Fruit fly (Drosophila melanogaster) whole organism, embryonic: ENCODE data around the gene Dhod.

Experiments used
- Antp ChIP-seq: fragments of 200-800 bp; sonication (Bioruptor generic); optimal IDR thresholded peaks from 3 replicates; lab custom pipeline; 2016; ENCODE audit warnings: missing biosample characterization, missing genetic modification characterization
- Bteb2 ChIP-seq: fragments of 200-800 bp; sonication (Bioruptor generic); optimal IDR thresholded peaks from 2 replicates; lab custom pipeline; 2016; ENCODE audit warnings: missing biosample characterization, missing genetic modification characterization
- CG10959 ChIP-seq: fragments of 200-800 bp; sonication (Bioruptor generic); IDR thresholded peaks from 2 replicates; pipeline ENCODE4 v1.3.6; 2022; ENCODE audit warnings: missing biosample characterization, missing genetic modification characterization
- CG11504 ChIP-seq: fragments of 200-800 bp; sonication (Bioruptor generic); optimal IDR thresholded peaks from 3 replicates; lab custom pipeline; 2019; ENCODE audit warnings: missing biosample characterization, mild to moderate bottlenecking, missing genetic modification characterization, moderate library complexity
- CG13624 ChIP-seq: fragments of 200-800 bp; sonication (Bioruptor generic); optimal IDR thresholded peaks from 2 replicates; lab custom pipeline; 2016; ENCODE audit warnings: missing biosample characterization, missing genetic modification characterization
- CG15073 ChIP-seq: fragments of 200-800 bp; sonication (Bioruptor generic); optimal IDR thresholded peaks from 2 replicates; lab custom pipeline; 2016; ENCODE audit warnings: missing biosample characterization, missing genetic modification characterization
- CG17361 ChIP-seq: fragments of 200-800 bp; sonication (Bioruptor generic); IDR thresholded peaks from 3 replicates; pipeline ENCODE4 v1.3.6; 2022; ENCODE audit warnings: missing biosample characterization, missing genetic modification characterization
- CG18599 ChIP-seq: fragments of 200-800 bp; sonication (Bioruptor generic); optimal IDR thresholded peaks from 3 replicates; lab custom pipeline; 2017; ENCODE audit warnings: missing biosample characterization, missing genetic modification characterization, mild to moderate bottlenecking, moderate library complexity, missing genetic modification reagents
- CG18764 ChIP-seq: fragments of 200-800 bp; sonication (Bioruptor generic); optimal IDR thresholded peaks from 3 replicates; lab custom pipeline; 2016; ENCODE audit warnings: missing biosample characterization, missing genetic modification characterization
- CG31388 ChIP-seq: fragments of 200-800 bp; sonication (Bioruptor generic); optimal IDR thresholded peaks from 2 replicates; lab custom pipeline; 2016; ENCODE audit warnings: missing biosample characterization, missing genetic modification characterization
- CG32767 ChIP-seq: fragments of 200-800 bp; sonication (Bioruptor generic); IDR thresholded peaks from 2 replicates; pipeline ENCODE4 v1.3.6; 2022; ENCODE audit warnings: missing biosample characterization, missing genetic modification characterization
- CG6254 ChIP-seq: fragments of 200-800 bp; sonication (Bioruptor generic); optimal IDR thresholded peaks from 3 replicates; lab custom pipeline; 2017; ENCODE audit warnings: mild to moderate bottlenecking, missing biosample characterization, missing genetic modification reagents, missing genetic modification characterization
- CG6654 ChIP-seq: fragments of 200-800 bp; sonication (Bioruptor generic); optimal IDR thresholded peaks from 2 replicates; lab custom pipeline; 2017; ENCODE audit warnings: missing biosample characterization, mild to moderate bottlenecking, missing genetic modification characterization
- CG7839 ChIP-seq: fragments of 200-800 bp; sonication (Bioruptor generic); optimal IDR thresholded peaks from 3 replicates; lab custom pipeline; 2018; ENCODE audit warnings: missing biosample characterization, mild to moderate bottlenecking, missing genetic modification characterization, moderate library complexity
- CG8765 ChIP-seq: fragments of 200-800 bp; sonication (Bioruptor generic); IDR thresholded peaks from 2 replicates; pipeline ENCODE4 v1.3.6; 2022; ENCODE audit warnings: missing biosample characterization, missing genetic modification characterization
- CG9817 ChIP-seq: fragments of 200-800 bp; sonication (Bioruptor generic); optimal IDR thresholded peaks from 2 replicates; lab custom pipeline; 2018; ENCODE audit warnings: missing biosample characterization, mild to moderate bottlenecking, missing genetic modification characterization, moderate library complexity
- Camta ChIP-seq: fragments of 200-800 bp; sonication (Bioruptor generic); optimal IDR thresholded peaks from 2 replicates; lab custom pipeline; 2016; ENCODE audit warnings: missing biosample characterization, missing genetic modification characterization
- CrebB ChIP-seq: fragments of 200-800 bp; sonication (Bioruptor generic); optimal IDR thresholded peaks from 3 replicates; lab custom pipeline; 2018; ENCODE audit warnings: missing biosample characterization, mild to moderate bottlenecking, missing genetic modification characterization
- Doc3 ChIP-seq: fragments of 200-800 bp; sonication (Bioruptor generic); IDR thresholded peaks from 3 replicates; pipeline ENCODE4 v1.3.6; 2022; ENCODE audit warnings: missing biosample characterization, missing genetic modification characterization; ENCODE audit not compliant: partially characterized antibody
- ERR ChIP-seq: fragments of 200-800 bp; sonication (Bioruptor generic); optimal IDR thresholded peaks from 2 replicates; lab custom pipeline; 2016; ENCODE audit warnings: missing biosample characterization, missing genetic modification characterization
- Eip74EF ChIP-seq, 2 experiments: fragments of 200-800 bp in 1 of 2; fragments of >200 bp in 1 of 2; sonication (Bioruptor generic) in 1 of 2; optimal IDR thresholded peaks; 2 replicates each; lab custom pipeline; 2017 to 2019; ENCODE audit warnings: missing biosample characterization in 2 of 2, missing genetic modification characterization in 2 of 2, mild to moderate bottlenecking in 1 of 2, moderate library complexity in 1 of 2
- Gug ChIP-seq: fragments of 200-800 bp; sonication (Bioruptor generic); IDR thresholded peaks from 4 replicates; pipeline ENCODE4 v1.3.6; 2022; ENCODE audit warnings: missing biosample characterization, missing genetic modification characterization
- Hmx ChIP-seq: fragments of 200-800 bp; sonication (Bioruptor generic); optimal IDR thresholded peaks from 2 replicates; lab custom pipeline; 2016; ENCODE audit warnings: missing biosample characterization, missing genetic modification characterization
- Hr78 ChIP-seq, 2 experiments: fragments of 200-800 bp in 1 of 2; fragments of >200 bp in 1 of 2; sonication (Bioruptor generic) in 1 of 2; optimal IDR thresholded peaks; 2 replicates each; lab custom pipeline; 2017 to 2019; ENCODE audit warnings: missing biosample characterization in 2 of 2, missing genetic modification characterization in 2 of 2, mild to moderate bottlenecking in 1 of 2, moderate library complexity in 1 of 2
- Neu2 ChIP-seq: fragments of 200-800 bp; sonication (Bioruptor generic); optimal IDR thresholded peaks from 3 replicates; lab custom pipeline; 2016; ENCODE audit warnings: missing biosample characterization, missing genetic modification characterization, borderline replicate concordance
- Nf-YC ChIP-seq: fragments of 200-800 bp; optimal IDR thresholded peaks from 3 replicates; lab custom pipeline; 2019; ENCODE audit warnings: missing biosample characterization, mild to moderate bottlenecking, missing genetic modification characterization, moderate library complexity
- Ssrp ChIP-seq: fragments of 200-800 bp; sonication (Bioruptor generic); optimal IDR thresholded peaks from 2 replicates; lab custom pipeline; 2018; ENCODE audit warnings: missing biosample characterization, mild to moderate bottlenecking, missing genetic modification characterization, moderate library complexity
- Stat92E ChIP-seq, 3 experiments: fragments of >200 bp in 2 of 3; fragments of 200-800 bp in 1 of 3; sonication (Bioruptor generic) in 1 of 3; optimal IDR thresholded peaks; 2 replicates each; lab custom pipeline; 2017 to 2019; ENCODE audit warnings: missing biosample characterization in 3 of 3, missing genetic modification characterization in 3 of 3, mild to moderate bottlenecking in 1 of 3, moderate library complexity in 1 of 3
- Xrp1 ChIP-seq: fragments of 200-800 bp; sonication (Bioruptor generic); IDR thresholded peaks from 2 replicates; pipeline ENCODE4 v1.3.6; 2022; ENCODE audit warnings: missing biosample characterization, missing genetic modification characterization
- abd-A ChIP-seq: fragments of 200-800 bp; sonication (Bioruptor generic); optimal IDR thresholded peaks from 3 replicates; lab custom pipeline; 2019; ENCODE audit warnings: missing biosample characterization, mild to moderate bottlenecking, missing genetic modification characterization, moderate library complexity
- ap ChIP-seq: fragments of 200-800 bp; sonication (Bioruptor generic); IDR thresholded peaks from 2 replicates; pipeline ENCODE4 v1.3.6; 2022; ENCODE audit warnings: missing biosample characterization, missing genetic modification characterization
- az2 ChIP-seq: fragments of 200-800 bp; sonication (Bioruptor generic); optimal IDR thresholded peaks from 3 replicates; lab custom pipeline; 2016; ENCODE audit warnings: missing biosample characterization, missing genetic modification characterization
- da ChIP-seq: fragments of 200-800 bp; sonication (Bioruptor generic); optimal IDR thresholded peaks from 2 replicates; lab custom pipeline; 2016; ENCODE audit warnings: missing biosample characterization, missing genetic modification characterization
- dati ChIP-seq: fragments of 200-800 bp; sonication (Bioruptor generic); IDR thresholded peaks from 2 replicates; pipeline ENCODE4 v1.3.6; 2022; ENCODE audit warnings: missing biosample characterization, missing genetic modification characterization
- gcm ChIP-seq: fragments of 200-800 bp; sonication (Bioruptor generic); optimal IDR thresholded peaks from 2 replicates; lab custom pipeline; 2019; ENCODE audit warnings: missing biosample characterization, mild to moderate bottlenecking, missing genetic modification characterization, moderate library complexity
- grau ChIP-seq: fragments of 200-800 bp; optimal IDR thresholded peaks from 3 replicates; lab custom pipeline; 2019; ENCODE audit warnings: missing biosample characterization, mild to moderate bottlenecking, missing genetic modification characterization, moderate library complexity
- insv ChIP-seq, 2 experiments: fragments of 200-800 bp; sonication (Bioruptor generic); optimal IDR thresholded peaks; 3 replicates each; lab custom pipeline; 2016 to 2018; ENCODE audit warnings: missing biosample characterization in 2 of 2, missing genetic modification characterization in 2 of 2
- lov ChIP-seq, 2 experiments: fragments of 200-800 bp in 1 of 2; fragments of >200 bp in 1 of 2; sonication (Bioruptor generic) in 1 of 2; IDR thresholded peaks in 1 of 2; optimal IDR thresholded peaks in 1 of 2; 2 replicates in 1 of 2; 3 replicates in 1 of 2; pipeline versions ENCODE4 v1.3.6 to Lab custom; 2017 to 2022; ENCODE audit warnings: missing biosample characterization in 1 of 2, missing genetic modification characterization in 1 of 2
- org-1 ChIP-seq: fragments of 200-800 bp; sonication (Bioruptor generic); optimal IDR thresholded peaks from 2 replicates; lab custom pipeline; 2017; ENCODE audit warnings: missing biosample characterization, missing genetic modification characterization
- prd ChIP-seq, 3 experiments: fragments of >200 bp in 2 of 3; fragments of 200-800 bp in 1 of 3; sonication (Bioruptor generic) in 1 of 3; optimal IDR thresholded peaks in 2 of 3; IDR thresholded peaks in 1 of 3; 2 replicates in 2 of 3; 3 replicates in 1 of 3; pipeline versions ENCODE4 v1.3.6 to Lab custom; 2017 to 2022; ENCODE audit warnings: missing biosample characterization in 1 of 3, missing genetic modification characterization in 1 of 3
- pros ChIP-seq: fragments of 200-800 bp; sonication (Bioruptor generic); optimal IDR thresholded peaks from 3 replicates; lab custom pipeline; 2019; ENCODE audit warnings: missing biosample characterization, mild to moderate bottlenecking, missing genetic modification characterization, moderate library complexity
- sens ChIP-seq: fragments of 200-800 bp; sonication (Bioruptor generic); peaks from one replicate; lab custom pipeline; 2016; ENCODE audit warnings: missing biosample characterization, missing genetic modification characterization
- sim ChIP-seq: fragments of 200-800 bp; sonication (Bioruptor generic); IDR thresholded peaks from 2 replicates; pipeline ENCODE4 v1.3.6; 2022; ENCODE audit warnings: missing biosample characterization, missing genetic modification characterization
- slou ChIP-seq: fragments of 200-800 bp; sonication (Bioruptor generic); optimal IDR thresholded peaks from 3 replicates; lab custom pipeline; 2016; ENCODE audit warnings: missing biosample characterization, missing genetic modification characterization
- sna ChIP-seq: fragments of 200-800 bp; sonication (Bioruptor generic); IDR thresholded peaks from 2 replicates; pipeline ENCODE4 v1.3.6; 2022; ENCODE audit warnings: missing biosample characterization, missing genetic modification characterization; ENCODE audit not compliant: partially characterized antibody
- unpg ChIP-seq: fragments of 200-800 bp; sonication (Bioruptor generic); optimal IDR thresholded peaks from 3 replicates; lab custom pipeline; 2018; ENCODE audit warnings: missing biosample characterization, mild to moderate bottlenecking, missing genetic modification characterization, moderate library complexity
- wdn ChIP-seq: fragments of 200-800 bp; sonication (Bioruptor generic); IDR thresholded peaks from 2 replicates; pipeline ENCODE4 v1.3.6; 2022; ENCODE audit warnings: missing biosample characterization, missing genetic modification characterization
- wek ChIP-seq: fragments of 200-800 bp; sonication (Bioruptor generic); optimal IDR thresholded peaks from 3 replicates; lab custom pipeline; 2018; ENCODE audit warnings: missing biosample characterization, mild to moderate bottlenecking, missing genetic modification characterization, moderate library complexity

Gene Dhod

dm6 chr3R:8676560-8677000 is 23.9 kb upstream of the Dhod start, which contains the start of the genes Unc50, CG11755 and CG8043 (continued):
- TF ChIP-seq lov (optimal IDR thresholded peaks at IDR 0.05; lab: Kevin White, UChicago), result no peak
- 0 out of 3 replicates have a peak, but pooled peaks have one; percentile 11 for TF ChIP-seq lov (GFP tag; IDR thresholded peaks at IDR 0.05; lab: Robert Waterston, UW)
- TF ChIP-seq CG31388 (GFP tag; lab: Kevin White, UChicago), result peak; percentile 30
- TF ChIP-seq slou (GFP tag; lab: Kevin White, UChicago), result peak; percentile 78
- peak in 1 of 2 experiments; percentile 28 for TF ChIP-seq Hr78 (GFP tag; optimal IDR thresholded peaks at IDR 0.05; lab: Kevin White, UChicago)
- peak; percentile 73 for TF ChIP-seq gcm (GFP tag; lab: Kevin White, UChicago)
- no peak for TF ChIP-seq CG18599
- TF ChIP-seq Hmx (GFP tag; lab: Kevin White, UChicago), result peak; percentile 66
- peak in 1 of 3 experiments; percentile 75 for TF ChIP-seq Stat92E (GFP tag; optimal IDR thresholded peaks at IDR 0.05; lab: Kevin White, UChicago)
- TF ChIP-seq CrebB (tag; lab: Kevin White, UChicago), result peak; percentile 64
- peak; percentile 50; the same call in 1 of the 2 replicates for TF ChIP-seq CG8765 (GFP tag; lab: Robert Waterston, UW)
- TF ChIP-seq CG6254 (GFP tag; lab: Kevin White, UChicago), result peak; percentile 41
- no peak for TF ChIP-seq prd (optimal IDR thresholded peaks at IDR 0.05; lab: Kevin White, UChicago)
- TF ChIP-seq prd (GFP tag; IDR thresholded peaks at IDR 0.05; lab: Robert Waterston, UW), result peak; percentile 79
- TF ChIP-seq sens (GFP tag; lab: Kevin White, UChicago), result peak; percentile 96
- 0 out of 2 replicates have a peak, but pooled peaks have one; percentile 61 for TF ChIP-seq wdn (GFP tag; lab: Robert Waterston, UW)
- no peak for TF ChIP-seq dati (GFP tag; lab: Robert Waterston, UW)
- no peak for TF ChIP-seq Eip74EF (GFP tag; optimal IDR thresholded peaks at IDR 0.05; lab: Kevin White, UChicago)
- peak; percentile 79 for TF ChIP-seq az2
- peak; percentile 55 for TF ChIP-seq CG18764 (GFP tag; lab: Kevin White, UChicago)
- peak; percentile 10 for TF ChIP-seq CG6654 (GFP tag; lab: Kevin White, UChicago)
- TF ChIP-seq unpg (GFP tag; lab: Kevin White, UChicago), result peak; percentile 74
- TF ChIP-seq sim (GFP tag; lab: Robert Waterston, UW), result no peak
- TF ChIP-seq pros (GFP tag; lab: Kevin White, UChicago), result peak; percentile 42
- peak; percentile 82 for TF ChIP-seq Xrp1
- TF ChIP-seq CG32767 (GFP tag; lab: Robert Waterston, UW), result peak; percentile 32; the same call in 1 of the 2 replicates
- TF ChIP-seq Doc3, result peak; percentile 100
- peak; percentile 60 for TF ChIP-seq Camta (GFP tag; lab: Kevin White, UChicago)
- TF ChIP-seq grau (tag; lab: Kevin White, UChicago), result peak; percentile 84
- TF ChIP-seq CG9817 (tag; lab: Kevin White, UChicago), result peak; percentile 82
- peak; percentile 53 for TF ChIP-seq Bteb2 (GFP tag; lab: Kevin White, UChicago)
- TF ChIP-seq ap (GFP tag; lab: Robert Waterston, UW), result peak; percentile 34; the same call in 1 of the 2 replicates
- peak; percentile 71 for TF ChIP-seq Nf-YC (tag; lab: Kevin White, UChicago)
- TF ChIP-seq CG11504 (tag; lab: Kevin White, UChicago), result peak; percentile 80
- TF ChIP-seq Gug (GFP tag; lab: Robert Waterston, UW), result peak; percentile 81; the same call in 2 of the 4 replicates
- no peak for TF ChIP-seq Neu2 (GFP tag; lab: Kevin White, UChicago)
- peak; percentile 53 for TF ChIP-seq Antp (GFP tag; lab: Kevin White, UChicago)
- TF ChIP-seq insv (GFP tag; optimal IDR thresholded peaks at IDR 0.05; lab: Kevin White, UChicago), result peak in 1 of 2 experiments; percentile 59
- TF ChIP-seq Ssrp (tag; lab: Kevin White, UChicago), result peak; percentile 55
- TF ChIP-seq CG13624, result peak; percentile 71
- TF ChIP-seq da (GFP tag; lab: Kevin White, UChicago), result no peak
- peak; percentile 88 for TF ChIP-seq CG17361 (GFP tag; lab: Robert Waterston, UW)
- TF ChIP-seq CG15073, result no peak
- TF ChIP-seq sna (GFP tag; lab: Robert Waterston, UW), result peak; percentile 99
- TF ChIP-seq CG7839, result peak; percentile 80
- no peak for TF ChIP-seq wek (GFP tag; lab: Kevin White, UChicago)
- peak; percentile 44 for TF ChIP-seq CG10959 (GFP tag; lab: Robert Waterston, UW)
- no peak for TF ChIP-seq org-1 (GFP tag; lab: Kevin White, UChicago)
- TF ChIP-seq abd-A, result no peak
- TF ChIP-seq ERR (GFP tag; lab: Kevin White, UChicago), result peak; percentile 15
